Worm (Caenorhabditis elegans): ENCODE results near the gene K08F8.15.

ce11 chrII:8796391-8796790 lies 29.8 kb downstream of the K08F8.15 start:
- peak; percentile 22 to 82 for TF ChIP-seq mdl-1 (tag; optimal IDR thresholded peaks at IDR 0.05)
- TF ChIP-seq ztf-11 (tag; optimal IDR thresholded peaks at IDR 0.05), result no peak
- peak; percentile 59 for TF ChIP-seq unc-55 (GFP tag; optimal IDR thresholded peaks at IDR 0.05)

Measured in whole organism, L2 larva.